Fruit fly (Drosophila melanogaster): ENCODE results near the gene CG43841.
A peak's percentile ranks its signal among the peaks of the same experiment; 100 is the strongest.

The CG43841 gene

DNA sequence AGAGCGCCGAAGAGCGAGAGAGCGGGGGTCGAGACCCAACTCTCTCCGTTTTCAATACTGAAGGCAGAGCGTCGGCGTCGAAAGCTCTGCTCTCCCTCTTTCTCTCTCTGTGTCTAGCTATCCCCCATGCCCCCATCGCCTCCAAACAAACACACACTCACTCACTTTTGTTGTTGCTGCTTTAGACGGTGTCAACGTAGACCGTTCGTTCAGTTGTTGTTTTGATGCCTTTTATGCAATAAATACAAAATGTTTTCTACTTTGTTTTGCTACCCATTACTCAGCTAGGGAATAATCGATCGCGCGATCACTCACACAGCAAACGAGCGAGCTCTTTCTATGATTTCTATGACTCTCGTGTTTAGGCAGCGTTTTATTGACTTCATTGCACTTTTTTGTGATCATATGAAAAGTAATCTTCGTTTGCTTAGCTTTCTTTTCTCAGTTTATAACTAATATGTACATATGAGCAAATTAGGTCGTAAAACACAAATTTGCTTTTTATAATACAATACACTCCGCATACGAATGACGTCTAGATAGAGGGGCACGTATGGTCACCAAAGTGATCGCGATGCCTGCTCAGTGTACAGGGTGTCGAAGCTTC lies 34.7 kb upstream of the CG43841 start (continued):
- TF ChIP-seq CG16779 (tag; optimal IDR thresholded peaks at IDR 0.05) (no peak), CG32006 (GFP tag; optimal IDR thresholded peaks at IDR 0.05) (peak; percentile 76), esn (GFP tag; optimal IDR thresholded peaks at IDR 0.05) (no peak), Gug (GFP tag; IDR thresholded peaks at IDR 0.05) (peak; percentile 47), ss (GFP tag; optimal IDR thresholded peaks at IDR 0.05) (peak in 1 of 2 experiments; percentile 23), Hr4 (GFP tag; optimal IDR thresholded peaks at IDR 0.05) (peak; percentile 66), CG3919 (GFP tag; optimal IDR thresholded peaks at IDR 0.05) (no peak), CG10669 (GFP tag; optimal IDR thresholded peaks at IDR 0.05) (no peak)

DNA sequence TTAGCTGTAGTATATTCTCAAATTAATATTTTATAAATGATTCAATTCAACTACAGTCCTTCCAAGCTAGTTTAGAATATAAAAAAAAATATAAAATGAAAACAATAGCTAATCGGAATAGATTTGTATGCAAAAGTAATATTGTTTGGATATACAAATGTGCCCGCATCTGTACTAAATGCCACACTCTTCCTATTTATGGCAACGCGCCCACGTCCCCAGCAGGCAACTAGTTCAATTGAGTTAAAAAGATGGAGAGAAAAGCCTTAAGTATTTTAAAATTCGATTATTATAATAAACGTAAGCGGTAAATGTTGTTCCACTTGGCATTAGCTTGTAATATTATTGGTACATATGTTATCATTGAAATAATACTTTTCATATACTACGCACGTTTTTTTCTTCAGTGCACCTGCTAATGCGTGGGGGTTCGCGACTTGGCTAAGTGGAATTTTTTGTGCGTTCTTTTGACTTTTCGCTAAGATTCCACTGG lies 33.9 kb upstream of the CG43841 start:
- TF ChIP-seq CG6854 (GFP tag; optimal IDR thresholded peaks at IDR 0.05) (no peak), CG3919 (GFP tag; optimal IDR thresholded peaks at IDR 0.05) (peak; percentile 19), Ets96B (tag; optimal IDR thresholded peaks at IDR 0.05) (peak; percentile 33), CG6808 (GFP tag; optimal IDR thresholded peaks at IDR 0.05) (no peak), vri (GFP tag; optimal IDR thresholded peaks at IDR 0.05) (no peak), CG8119 (GFP tag; IDR thresholded peaks at IDR 0.05) (peak; percentile 72), CG10631 (GFP tag; optimal IDR thresholded peaks at IDR 0.05) (peak; percentile 31), CG10669 (GFP tag; optimal IDR thresholded peaks at IDR 0.05) (peak; percentile 9), CG4318 (GFP tag; optimal IDR thresholded peaks at IDR 0.05) (peak; percentile 78), topi (GFP tag; optimal IDR thresholded peaks at IDR 0.05) (peak; percentile 2), CG16779 (tag; optimal IDR thresholded peaks at IDR 0.05) (peak; percentile 26), pdm3 (GFP tag; optimal IDR thresholded peaks at IDR 0.05) (peak; percentile 59), Eip75B (GFP tag; optimal IDR thresholded peaks at IDR 0.05) (peak; percentile 1), Met (GFP tag; optimal IDR thresholded peaks at IDR 0.05) (peak; percentile 16), CG11294 (GFP tag; IDR thresholded peaks at IDR 0.05) (peak; percentile 22; the same call in 1 of the 2 replicates), CG6276 (GFP tag; optimal IDR thresholded peaks at IDR 0.05) (peak; percentile 72), dac (GFP tag; optimal IDR thresholded peaks at IDR 0.05) (peak; percentile 55), Hr4 (GFP tag; optimal IDR thresholded peaks at IDR 0.05) (peak; percentile 78), CG6792 (GFP tag; optimal IDR thresholded peaks at IDR 0.05) (no peak), acj6 (GFP tag; optimal IDR thresholded peaks at IDR 0.05) (peak; percentile 29), OdsH (GFP tag; optimal IDR thresholded peaks at IDR 0.05) (peak; percentile 48), cyc (GFP tag; optimal IDR thresholded peaks at IDR 0.05) (no peak), Lpt (GFP tag; optimal IDR thresholded peaks at IDR 0.05) (peak; percentile 64), Hr39 (GFP tag; optimal IDR thresholded peaks at IDR 0.05) (peak; percentile 3), Smox (GFP tag; optimal IDR thresholded peaks at IDR 0.05) (no peak), Sox14 (GFP tag; optimal IDR thresholded peaks at IDR 0.05) (peak; percentile 36), salr (GFP tag; optimal IDR thresholded peaks at IDR 0.05) (peak in 1 of 2 experiments; percentile 66), Sox15 (GFP tag; optimal IDR thresholded peaks at IDR 0.05) (no peak), CG11762 (GFP tag; optimal IDR thresholded peaks at IDR 0.05; ENCODE audit: insufficient read depth) (peak; percentile 25), CG8632 (GFP tag; optimal IDR thresholded peaks at IDR 0.05) (peak; percentile 11), Eip78C (GFP tag) (peak; percentile 79), CG1621 (tag; optimal IDR thresholded peaks at IDR 0.05) (no peak), svp (GFP tag) (peak; percentile 41), ss (GFP tag; optimal IDR thresholded peaks at IDR 0.05) (no peak), Blimp-1 (GFP tag; optimal IDR thresholded peaks at IDR 0.05) (no peak), net (GFP tag; optimal IDR thresholded peaks at IDR 0.05) (peak; percentile 45), CG3032 (tag; optimal IDR thresholded peaks at IDR 0.05) (peak; percentile 22), eg (GFP tag; IDR thresholded peaks at IDR 0.05) (peak; percentile 66), fkh (GFP tag; optimal IDR thresholded peaks at IDR 0.05) (no peak), CG11902 (GFP tag; optimal IDR thresholded peaks at IDR 0.05) (no peak), Gug (GFP tag; IDR thresholded peaks at IDR 0.05) (peak; percentile 9; the same call in 1 of the 2 replicates), CG6163 (GFP tag; IDR thresholded peaks at IDR 0.05) (peak; percentile 55; the same call in 1 of the 3 replicates), achi (GFP tag; optimal IDR thresholded peaks at IDR 0.05) (peak; percentile 26), Ets21C (GFP tag; optimal IDR thresholded peaks at IDR 0.05) (no peak), CG15336 (GFP tag; IDR thresholded peaks at IDR 0.05) (peak; percentile 80), Sox102F (GFP tag; optimal IDR thresholded peaks at IDR 0.05) (peak; percentile 6)

Data from whole organism, prepupa.